Fruit fly (Drosophila melanogaster) whole organism, embryonic: ENCODE data around the gene Osi19.

Experiments used
- CG10209 ChIP-seq: fragments of 200-800 bp; sonication (Bioruptor generic); optimal IDR thresholded peaks from 3 replicates; lab custom pipeline; 2017; ENCODE audit warnings: missing biosample characterization, mild to moderate bottlenecking, missing genetic modification characterization, missing genetic modification reagents
- CG10267 ChIP-seq: fragments of 200-800 bp; sonication (Bioruptor generic); optimal IDR thresholded peaks from 2 replicates; lab custom pipeline; 2018; ENCODE audit warnings: missing biosample characterization, mild to moderate bottlenecking, missing genetic modification characterization, moderate library complexity
- CG1233 ChIP-seq: fragments of 200-800 bp; sonication (Bioruptor generic); optimal IDR thresholded peaks from 4 replicates; lab custom pipeline; 2018; ENCODE audit warnings: missing biosample characterization, mild to moderate bottlenecking, missing genetic modification characterization
- CG17568 ChIP-seq: fragments of 200-800 bp; sonication (Bioruptor generic); optimal IDR thresholded peaks from 2 replicates; lab custom pipeline; 2018; ENCODE audit warnings: missing biosample characterization, mild to moderate bottlenecking, missing genetic modification characterization, moderate library complexity
- CG1832 ChIP-seq: fragments of 200-800 bp; sonication (Bioruptor generic); optimal IDR thresholded peaks from 2 replicates; lab custom pipeline; 2017; ENCODE audit warnings: missing biosample characterization, mild to moderate bottlenecking, missing genetic modification characterization, inconsistent platforms
- CG2678 ChIP-seq: fragments of 200-800 bp; sonication (Bioruptor generic); optimal IDR thresholded peaks from 3 replicates; lab custom pipeline; 2019; ENCODE audit warnings: missing biosample characterization, mild to moderate bottlenecking, missing genetic modification characterization, moderate library complexity
- CG34224 ChIP-seq: fragments of 200-800 bp; sonication (Bioruptor generic); IDR thresholded peaks from 3 replicates; pipeline ENCODE4 v1.3.6; 2022; ENCODE audit warnings: missing biosample characterization, missing genetic modification characterization; ENCODE audit not compliant: partially characterized antibody
- CG4282 ChIP-seq: fragments of 200-800 bp; sonication (Bioruptor generic); optimal IDR thresholded peaks from 2 replicates; lab custom pipeline; 2016; ENCODE audit warnings: missing biosample characterization, missing genetic modification characterization
- CG4328 ChIP-seq: fragments of 200-800 bp; sonication (Bioruptor generic); optimal IDR thresholded peaks from 3 replicates; lab custom pipeline; 2017; ENCODE audit warnings: missing biosample characterization, missing genetic modification reagents, missing genetic modification characterization
- CG4617 ChIP-seq: fragments of 200-800 bp; sonication (Bioruptor generic); optimal IDR thresholded peaks from 3 replicates; lab custom pipeline; 2016; ENCODE audit warnings: missing biosample characterization, missing genetic modification characterization, borderline replicate concordance
- CG6683 ChIP-seq: fragments of 200-800 bp; sonication (Bioruptor generic); optimal IDR thresholded peaks from 2 replicates; lab custom pipeline; 2017; ENCODE audit warnings: missing biosample characterization, mild to moderate bottlenecking, missing genetic modification characterization, missing genetic modification reagents
- CG7928 ChIP-seq: fragments of 200-800 bp; sonication (Bioruptor generic); optimal IDR thresholded peaks from 2 replicates; lab custom pipeline; 2017; ENCODE audit warnings: missing biosample characterization, mild to moderate bottlenecking, missing genetic modification characterization
- CG8089 ChIP-seq: fragments of 200-800 bp; sonication (Bioruptor generic); optimal IDR thresholded peaks from 3 replicates; lab custom pipeline; 2016; ENCODE audit warnings: missing biosample characterization, missing genetic modification characterization
- CG8290 ChIP-seq, 3 experiments: fragments of 200-800 bp; sonication (Bioruptor generic); optimal IDR thresholded peaks; 2 replicates each; lab custom pipeline; 2016 to 2019; ENCODE audit warnings: missing biosample characterization in 3 of 3, missing genetic modification characterization in 3 of 3, mild to moderate bottlenecking in 2 of 3, moderate library complexity in 1 of 3
- CG8359 ChIP-seq: fragments of 200-800 bp; sonication (Bioruptor generic); optimal IDR thresholded peaks from 2 replicates; lab custom pipeline; 2017; ENCODE audit warnings: missing biosample characterization, mild to moderate bottlenecking, missing genetic modification characterization, borderline replicate concordance
- Chrac-16 ChIP-seq: fragments of 200-800 bp; sonication (Bioruptor generic); optimal IDR thresholded peaks from 3 replicates; lab custom pipeline; 2016; ENCODE audit warnings: missing biosample characterization, missing genetic modification characterization
- Ets65A ChIP-seq: fragments of 200-800 bp; sonication (Bioruptor generic); peaks from one replicate; lab custom pipeline; 2016; ENCODE audit warnings: missing biosample characterization, missing genetic modification characterization
- HHEX ChIP-seq: fragments of 200-800 bp; sonication (Bioruptor generic); optimal IDR thresholded peaks from 3 replicates; lab custom pipeline; 2017; ENCODE audit warnings: missing biosample characterization, mild to moderate bottlenecking, missing genetic modification characterization, missing genetic modification reagents
- Nf-YB ChIP-seq: fragments of 200-800 bp; sonication (Bioruptor generic); optimal IDR thresholded peaks from 3 replicates; lab custom pipeline; 2019; ENCODE audit warnings: missing biosample characterization, mild to moderate bottlenecking, missing genetic modification characterization, moderate library complexity
- NfI ChIP-seq: fragments of 200-800 bp; sonication (Bioruptor generic); optimal IDR thresholded peaks from 3 replicates; lab custom pipeline; 2018; ENCODE audit warnings: missing biosample characterization, mild to moderate bottlenecking, missing genetic modification characterization, moderate library complexity
- Opbp ChIP-seq: fragments of 200-800 bp; sonication (Bioruptor generic); IDR thresholded peaks from 3 replicates; pipeline ENCODE4 v1.3.6; 2022; ENCODE audit warnings: missing biosample characterization, missing genetic modification characterization; ENCODE audit not compliant: partially characterized antibody
- Pdp1 ChIP-seq, 2 experiments: fragments of 200-800 bp; sonication (Bioruptor generic); optimal IDR thresholded peaks; 3 replicates each; lab custom pipeline; 2016; ENCODE audit warnings: missing biosample characterization in 2 of 2, missing genetic modification characterization in 2 of 2, mild to moderate bottlenecking in 1 of 2, moderate library complexity in 1 of 2
- Sox102F ChIP-seq: fragments of 200-800 bp; sonication (Bioruptor generic); optimal IDR thresholded peaks from 2 replicates; lab custom pipeline; 2018; ENCODE audit warnings: missing biosample characterization, mild to moderate bottlenecking, missing genetic modification characterization, moderate library complexity
- Spps ChIP-seq: fragments of 200-800 bp; sonication (Bioruptor generic); optimal IDR thresholded peaks from 2 replicates; lab custom pipeline; 2018; ENCODE audit warnings: missing biosample characterization, mild to moderate bottlenecking, missing genetic modification characterization
- Trl ChIP-seq, 3 experiments: fragments of >200 bp in 2 of 3; fragments of 200-800 bp in 1 of 3; sonication (Bioruptor generic) in 1 of 3; optimal IDR thresholded peaks; 2 replicates in 1 of 3; 3 replicates in 2 of 3; lab custom pipeline; 2016 to 2017; ENCODE audit warnings: missing biosample characterization in 1 of 3, missing genetic modification characterization in 1 of 3
- Xrp1 ChIP-seq: fragments of 200-800 bp; sonication (Bioruptor generic); IDR thresholded peaks from 2 replicates; pipeline ENCODE4 v1.3.6; 2022; ENCODE audit warnings: missing biosample characterization, missing genetic modification characterization
- ab ChIP-seq: fragments of 200-800 bp; sonication (Bioruptor generic); optimal IDR thresholded peaks from 2 replicates; lab custom pipeline; 2016; ENCODE audit warnings: missing biosample characterization, missing genetic modification characterization
- cad ChIP-seq: fragments of >200 bp; optimal IDR thresholded peaks from 2 replicates; lab custom pipeline; 2017; ENCODE audit warnings: missing biosample characterization, missing genetic modification characterization
- ci ChIP-seq: fragments of 200-800 bp; sonication (Bioruptor generic); IDR thresholded peaks from 3 replicates; pipeline ENCODE4 v1.3.6; 2022; ENCODE audit warnings: missing biosample characterization, missing genetic modification characterization
- crc ChIP-seq: fragments of 200-800 bp; sonication (Bioruptor generic); optimal IDR thresholded peaks from 2 replicates; lab custom pipeline; 2016; ENCODE audit warnings: missing biosample characterization, missing genetic modification characterization
- dmrt99B ChIP-seq: fragments of 200-800 bp; sonication (Bioruptor generic); optimal IDR thresholded peaks from 2 replicates; lab custom pipeline; 2018; ENCODE audit warnings: missing biosample characterization, mild to moderate bottlenecking, missing genetic modification characterization, moderate library complexity
- ems ChIP-seq: fragments of 200-800 bp; sonication (Bioruptor generic); optimal IDR thresholded peaks from 3 replicates; lab custom pipeline; 2016; ENCODE audit warnings: missing biosample characterization, missing genetic modification characterization
- exex ChIP-seq: fragments of 200-800 bp; sonication (Bioruptor generic); optimal IDR thresholded peaks from 4 replicates; lab custom pipeline; 2018; ENCODE audit warnings: missing biosample characterization, mild to moderate bottlenecking, missing genetic modification characterization, moderate library complexity
- ftz-f1 ChIP-seq: fragments of 200-800 bp; sonication (Bioruptor generic); optimal IDR thresholded peaks from 2 replicates; lab custom pipeline; 2016; ENCODE audit warnings: missing biosample characterization, missing genetic modification characterization
- gce ChIP-seq: fragments of 200-800 bp; sonication (Bioruptor generic); IDR thresholded peaks from 3 replicates; pipeline ENCODE4 v1.3.6; 2022; ENCODE audit warnings: missing biosample characterization, missing genetic modification characterization
- h ChIP-seq: fragments of >200 bp; optimal IDR thresholded peaks from 2 replicates; lab custom pipeline; 2017
- hb ChIP-seq: fragments of 200-800 bp; sonication (Bioruptor generic); IDR thresholded peaks from 3 replicates; pipeline ENCODE4 v1.3.6; 2022; ENCODE audit warnings: missing biosample characterization, missing genetic modification characterization; ENCODE audit not compliant: partially characterized antibody
- lmd ChIP-seq: fragments of 200-800 bp; sonication (Bioruptor generic); IDR thresholded peaks from 2 replicates; pipeline ENCODE4 v1.3.6; 2022; ENCODE audit warnings: missing biosample characterization, missing genetic modification characterization
- pita ChIP-seq: fragments of 200-800 bp; sonication (Bioruptor generic); optimal IDR thresholded peaks from 2 replicates; lab custom pipeline; 2017; ENCODE audit warnings: missing biosample characterization, mild to moderate bottlenecking, missing genetic modification characterization
- pnt ChIP-seq: fragments of 200-800 bp; sonication (Bioruptor generic); optimal IDR thresholded peaks from 3 replicates; lab custom pipeline; 2016; ENCODE audit warnings: missing biosample characterization, missing genetic modification characterization
- pros ChIP-seq: fragments of 200-800 bp; sonication (Bioruptor generic); optimal IDR thresholded peaks from 3 replicates; lab custom pipeline; 2019; ENCODE audit warnings: missing biosample characterization, mild to moderate bottlenecking, missing genetic modification characterization, moderate library complexity
- ranshi ChIP-seq: fragments of 200-800 bp; sonication (Bioruptor generic); IDR thresholded peaks from 2 replicates; pipeline ENCODE4 v1.3.6; 2022; ENCODE audit warnings: missing biosample characterization, missing genetic modification characterization
- tgo ChIP-seq: fragments of 200-800 bp; sonication (Bioruptor generic); IDR thresholded peaks from 3 replicates; pipeline ENCODE4 v1.3.6; 2022; ENCODE audit warnings: missing biosample characterization, missing genetic modification characterization
- tup ChIP-seq: fragments of 200-800 bp; sonication (Bioruptor generic); optimal IDR thresholded peaks from 2 replicates; lab custom pipeline; 2016; ENCODE audit warnings: missing biosample characterization, mild to moderate bottlenecking, missing genetic modification characterization, moderate library complexity
- usp ChIP-seq: fragments of >200 bp; optimal IDR thresholded peaks from 2 replicates; lab custom pipeline; 2017; ENCODE audit warnings: missing biosample characterization, missing genetic modification characterization
- zfh2 ChIP-seq: fragments of 200-800 bp; sonication (Bioruptor generic); optimal IDR thresholded peaks from 2 replicates; lab custom pipeline; 2016; ENCODE audit warnings: missing biosample characterization, missing genetic modification characterization

The Osi19 gene

dm6 chr3R:6380129-6380528, 45.0 kb downstream of the Osi19 start, which contains the start of the genes CG1024 and TfIIFalpha (continued):
- TF ChIP-seq CG8359 (GFP tag; lab: Kevin White, UChicago) (no peak), Opbp (GFP tag; lab: Robert Waterston, UW) (peak; percentile 79), zfh2 (GFP tag; lab: Kevin White, UChicago) (no peak), Spps (tag; lab: Kevin White, UChicago) (no peak), tgo (no peak), CG8089 (GFP tag; lab: Kevin White, UChicago) (peak; percentile 6), CG17568 (no peak), Xrp1 (no peak; the same call in 1 of the 2 replicates), pros (GFP tag; lab: Kevin White, UChicago) (no peak), CG2678 (tag; lab: Kevin White, UChicago) (no peak), crc (GFP tag; lab: Kevin White, UChicago) (no peak), Chrac-16 (no peak), pnt (GFP tag; lab: Kevin White, UChicago) (no peak), pita (GFP tag; lab: Kevin White, UChicago) (no peak), CG8290 (GFP tag; optimal IDR thresholded peaks at IDR 0.05; lab: Kevin White, UChicago) (no peak), CG8290 (tag; optimal IDR thresholded peaks at IDR 0.05; lab: Kevin White, UChicago) (no peak), CG1832 (GFP tag; lab: Kevin White, UChicago) (no peak), CG4282 (GFP tag; lab: Kevin White, UChicago) (no peak), CG34224 (GFP tag; lab: Robert Waterston, UW) (peak; percentile 96), CG7928 (GFP tag; lab: Kevin White, UChicago) (no peak), ranshi (no peak), Sox102F (no peak), cad (GFP tag; lab: Kevin White, UChicago) (no peak), ab (GFP tag; lab: Kevin White, UChicago) (no peak), ftz-f1 (GFP tag; lab: Kevin White, UChicago) (no peak), dmrt99B (no peak), Trl (optimal IDR thresholded peaks at IDR 0.05; lab: Kevin White, UChicago) (no peak), Trl (GFP tag; optimal IDR thresholded peaks at IDR 0.05; lab: Kevin White, UChicago) (no peak), hb (GFP tag; lab: Robert Waterston, UW) (peak; percentile 88), HHEX (GFP tag; lab: Kevin White, UChicago) (no peak), ems (GFP tag; lab: Kevin White, UChicago) (no peak), Pdp1 (GFP tag; optimal IDR thresholded peaks at IDR 0.05; lab: Kevin White, UChicago) (no peak), CG4617 (GFP tag; lab: Kevin White, UChicago) (peak; percentile 15), tup (GFP tag; lab: Kevin White, UChicago) (no peak), Nf-YB (GFP tag; lab: Kevin White, UChicago) (no peak), exex (no peak), usp (GFP tag; lab: Kevin White, UChicago) (no peak), CG10267 (peak; percentile 29), NfI (no peak), CG1233 (no peak), h (lab: Kevin White, UChicago) (no peak)

- no peak for TF ChIP-seq CG6683 (GFP tag; lab: Kevin White, UChicago)
- TF ChIP-seq gce (GFP tag; lab: Robert Waterston, UW), result no peak
- no peak for TF ChIP-seq CG10209 (GFP tag; lab: Kevin White, UChicago)
- TF ChIP-seq CG4328 (GFP tag; lab: Kevin White, UChicago), result no peak
- peak; percentile 93 for TF ChIP-seq Ets65A (GFP tag; lab: Kevin White, UChicago)
- no peak for TF ChIP-seq pnt (GFP tag; lab: Kevin White, UChicago)
- no peak for TF ChIP-seq lmd (GFP tag; lab: Robert Waterston, UW)
- 0 out of 3 replicates have a peak, but pooled peaks have one; percentile 16 for TF ChIP-seq ci (GFP tag; lab: Robert Waterston, UW)
Observed at dm6 chr3R:6381784-6382183, 46.6 kb downstream of the Osi19 start.
